Worm (Caenorhabditis elegans) whole organism, midembryonic: ENCODE results near the gene gar-3.

ENCODE experiments used
- cog-1 ChIP-seq: sonication (generic microtip); optimal IDR thresholded peaks from 2 replicates; lab custom pipeline; 2016; ENCODE audit warnings: missing genetic modification characterization, missing compliant biosample characterization
- flt-1 ChIP-seq: fragments of 200-800 bp; sonication (Bioruptor generic); IDR thresholded peaks from 2 replicates; pipeline ENCODE4 v1.3.6; 2022; ENCODE audit warnings: missing genetic modification characterization, missing compliant biosample characterization
- klf-2 ChIP-seq: fragments of 200-800 bp; sonication (Bioruptor generic); conservative IDR thresholded peaks from 2 replicates; pipeline ENCODE4 v1.3.6; 2022; ENCODE audit warnings: missing genetic modification reagents, missing genetic modification characterization, missing compliant biosample characterization
- med-1 ChIP-seq: sonication (generic microtip); optimal IDR thresholded peaks from 2 replicates; lab custom pipeline; 2017; ENCODE audit warnings: missing genetic modification characterization, mild to moderate bottlenecking, missing compliant biosample characterization, antibody characterized with exemption, missing genetic modification reagents; ENCODE audit not compliant: insufficient read depth
- tab-1 ChIP-seq: fragments of 200-800 bp; sonication (Bioruptor generic); IDR thresholded peaks from 2 replicates; pipeline ENCODE4 v1.3.6; 2022; ENCODE audit warnings: missing genetic modification characterization, missing compliant biosample characterization
- ztf-23 ChIP-seq: fragments of 200-800 bp; sonication (Bioruptor generic); IDR thresholded peaks from 2 replicates; pipeline ENCODE4 v1.3.6; 2022; ENCODE audit warnings: missing genetic modification reagents, missing genetic modification characterization, missing compliant biosample characterization
- ztf-29 ChIP-seq: fragments of 200-800 bp; sonication (Bioruptor generic); IDR thresholded peaks from 2 replicates; pipeline ENCODE4 v1.3.6; 2022; ENCODE audit warnings: missing genetic modification reagents, missing genetic modification characterization, missing compliant biosample characterization

ce11 chrV:14530813-14531212 is 48.7 kb downstream of the gar-3 start, which contains the start of gene kcnl-4:
- TF ChIP-seq ztf-29 (GFP tag; lab: Robert Waterston, UW) (no peak), cog-1 (tag; lab: Kevin White, UChicago) (no peak), flt-1 (GFP tag; lab: Robert Waterston, UW) (no peak), ztf-23 (GFP tag; lab: Robert Waterston, UW) (no peak), med-1 (GFP tag; lab: Kevin White, UChicago) (no peak), tab-1 (GFP tag; lab: Robert Waterston, UW) (no peak), klf-2 (GFP tag; lab: Robert Waterston, UW) (no peak)
